Worm (Caenorhabditis elegans): ENCODE measurements around the gene B0507.7.

ce11 chrV:8765938-8766337 is 7.4 kb upstream of the B0507.7 start, which contains the start of gene B0507.9:
- TF ChIP-seq ama-1 (optimal IDR thresholded peaks at IDR 0.05) (no peak), sem-4 (tag; optimal IDR thresholded peaks at IDR 0.05) (no peak), snpc-4 (tag; optimal IDR thresholded peaks at IDR 0.05) (no peak), nhr-10 (tag; optimal IDR thresholded peaks at IDR 0.05) (no peak), nhr-77 (tag; optimal IDR thresholded peaks at IDR 0.05) (no peak), nhr-12 (tag; optimal IDR thresholded peaks at IDR 0.05) (no peak), unc-39 (tag; optimal IDR thresholded peaks at IDR 0.05) (no peak), blmp-1 (tag; optimal IDR thresholded peaks at IDR 0.05; ENCODE audit: insufficient read depth) (no peak), unc-62 (GFP tag; optimal IDR thresholded peaks at IDR 0.05) (no peak)

Data from whole organism, L2 larva.